Fruit fly (Drosophila melanogaster) whole organism, pupa: ENCODE measurements around the gene Snoo.

ENCODE experiments used
- CG10348 ChIP-seq: fragments of 200-800 bp; sonication (Bioruptor generic); IDR thresholded peaks from 2 replicates; pipeline ENCODE4 v1.3.6; 2022; ENCODE audit warnings: missing biosample characterization, missing genetic modification characterization
- CG12605 ChIP-seq: fragments of 200-800 bp; sonication (Bioruptor generic); IDR thresholded peaks from 2 replicates; pipeline ENCODE4 v1.3.6; 2022; ENCODE audit warnings: missing biosample characterization, missing genetic modification characterization
- CG13204 ChIP-seq: fragments of 200-800 bp; sonication (Bioruptor generic); optimal IDR thresholded peaks from 2 replicates; lab custom pipeline; 2018; ENCODE audit warnings: missing biosample characterization, mild to moderate bottlenecking, missing genetic modification characterization, moderate library complexity
- CG14655 ChIP-seq: fragments of 200-800 bp; sonication (Bioruptor generic); optimal IDR thresholded peaks from 3 replicates; lab custom pipeline; 2017; ENCODE audit warnings: mild to moderate bottlenecking, missing biosample characterization, missing genetic modification reagents, missing genetic modification characterization
- CG15710 ChIP-seq: fragments of 200-800 bp; sonication (Bioruptor generic); optimal IDR thresholded peaks from 2 replicates; lab custom pipeline; 2018; ENCODE audit warnings: missing biosample characterization, mild to moderate bottlenecking, missing genetic modification characterization, moderate library complexity
- CG17806 ChIP-seq: fragments of 200-800 bp; sonication (Bioruptor generic); optimal IDR thresholded peaks from 2 replicates; lab custom pipeline; 2018; ENCODE audit warnings: missing biosample characterization, mild to moderate bottlenecking, missing genetic modification characterization, moderate library complexity
- CG32121 ChIP-seq: fragments of 200-800 bp; sonication (Bioruptor generic); IDR thresholded peaks from 2 replicates; pipeline ENCODE4 v1.3.6; 2022; ENCODE audit warnings: missing biosample characterization, missing genetic modification characterization
- CG34367 ChIP-seq: fragments of 200-800 bp; sonication (Bioruptor generic); optimal IDR thresholded peaks from 2 replicates; lab custom pipeline; 2018; ENCODE audit warnings: missing biosample characterization, mild to moderate bottlenecking, missing genetic modification characterization
- CG4496 ChIP-seq: fragments of 200-800 bp; sonication (Bioruptor generic); IDR thresholded peaks from 3 replicates; pipeline ENCODE4 v1.3.6; 2022; ENCODE audit warnings: missing biosample characterization, missing genetic modification characterization
- CG8159 ChIP-seq: fragments of 200-800 bp; sonication (Bioruptor generic); optimal IDR thresholded peaks from 3 replicates; lab custom pipeline; 2018; ENCODE audit warnings: missing biosample characterization, mild to moderate bottlenecking, missing genetic modification characterization, moderate library complexity
- CG8301 ChIP-seq: fragments of 200-800 bp; sonication (Bioruptor generic); optimal IDR thresholded peaks from 2 replicates; lab custom pipeline; 2018; ENCODE audit warnings: missing biosample characterization, mild to moderate bottlenecking, missing genetic modification characterization
- CG9948 ChIP-seq: fragments of 200-800 bp; sonication (Bioruptor generic); optimal IDR thresholded peaks from 2 replicates; lab custom pipeline; 2018; ENCODE audit warnings: missing biosample characterization, mild to moderate bottlenecking, missing genetic modification characterization, moderate library complexity
- D1 ChIP-seq: fragments of 200-800 bp; sonication (Bioruptor generic); optimal IDR thresholded peaks from 2 replicates; lab custom pipeline; 2018; ENCODE audit warnings: missing biosample characterization, mild to moderate bottlenecking, missing genetic modification characterization, moderate library complexity
- EcR ChIP-seq: fragments of 200-800 bp; sonication (Bioruptor generic); optimal IDR thresholded peaks from 3 replicates; lab custom pipeline; 2019; ENCODE audit warnings: missing biosample characterization, missing genetic modification characterization, mild to moderate bottlenecking, moderate library complexity, missing genetic modification reagents
- Ets98B ChIP-seq: fragments of 200-800 bp; sonication (Bioruptor generic); IDR thresholded peaks from 2 replicates; pipeline ENCODE4 v1.3.6; 2022; ENCODE audit warnings: missing biosample characterization, missing genetic modification characterization
- Pif1A ChIP-seq: fragments of 200-800 bp; sonication (Bioruptor generic); optimal IDR thresholded peaks from 3 replicates; lab custom pipeline; 2016; ENCODE audit warnings: missing biosample characterization, missing genetic modification characterization
- Pif1B ChIP-seq: fragments of 200-800 bp; sonication (Bioruptor generic); optimal IDR thresholded peaks from 3 replicates; lab custom pipeline; 2016; ENCODE audit warnings: missing biosample characterization, missing genetic modification characterization
- Snoo ChIP-seq: fragments of 200-800 bp; sonication (Bioruptor generic); optimal IDR thresholded peaks from 3 replicates; lab custom pipeline; 2017; ENCODE audit warnings: missing biosample characterization, mild to moderate bottlenecking, missing genetic modification characterization, inconsistent platforms
- fd96Ca ChIP-seq: fragments of 200-800 bp; sonication (Bioruptor generic); IDR thresholded peaks from 3 replicates; pipeline ENCODE4 v1.3.6; 2022; ENCODE audit warnings: missing biosample characterization, missing genetic modification characterization
- gl ChIP-seq: fragments of 200-800 bp; sonication (Bioruptor generic); optimal IDR thresholded peaks from 2 replicates; lab custom pipeline; 2018; ENCODE audit warnings: missing biosample characterization, mild to moderate bottlenecking, missing genetic modification characterization
- rn ChIP-seq: fragments of 200-800 bp; sonication (Bioruptor generic); IDR thresholded peaks from 2 replicates; pipeline ENCODE4 v1.3.6; 2022; ENCODE audit warnings: missing biosample characterization, missing genetic modification characterization

Snoo gene

dm6 chr2L:7887333-7887732, 96.7 kb downstream of the Snoo start, which contains the start of gene CG7102:
Gene CG7102, minus strand, starts transcription at chr2L:7887513.
- TF ChIP-seq CG13204 (GFP tag; lab: Kevin White, UChicago) (no peak), rn (GFP tag; lab: Robert Waterston, UW) (no peak), D1 (tag; lab: Kevin White, UChicago) (no peak), CG34367 (tag; lab: Kevin White, UChicago) (no peak), CG8301 (tag; lab: Kevin White, UChicago) (no peak), CG32121 (GFP tag; lab: Robert Waterston, UW) (no peak), CG10348 (GFP tag; lab: Robert Waterston, UW) (no peak)

dm6 chr2L:7885952-7886351, 98.0 kb downstream of the Snoo start:
- no peak for TF ChIP-seq CG10348 (GFP tag; lab: Robert Waterston, UW)
- TF ChIP-seq CG34367 (tag; lab: Kevin White, UChicago) = no peak
- TF ChIP-seq CG12605 (GFP tag; lab: Robert Waterston, UW) = no peak
- TF ChIP-seq CG32121 (GFP tag; lab: Robert Waterston, UW) = no peak
- no peak for TF ChIP-seq gl
- TF ChIP-seq EcR (GFP tag; lab: Kevin White, UChicago) = no peak
- no peak for TF ChIP-seq CG14655 (GFP tag; lab: Kevin White, UChicago)
- no peak for TF ChIP-seq CG17806 (tag; lab: Kevin White, UChicago)
- no peak for TF ChIP-seq CG13204 (GFP tag; lab: Kevin White, UChicago)
- TF ChIP-seq Pif1B (GFP tag; lab: Kevin White, UChicago) = no peak

- TF ChIP-seq CG15710 (tag; lab: Kevin White, UChicago) (no peak), CG12605 (GFP tag; lab: Robert Waterston, UW) (no peak), CG8301 (tag; lab: Kevin White, UChicago) (no peak), EcR (GFP tag; lab: Kevin White, UChicago) (no peak), Ets98B (GFP tag; lab: Robert Waterston, UW) (no peak), CG34367 (tag; lab: Kevin White, UChicago) (no peak), CG32121 (GFP tag; lab: Robert Waterston, UW) (no peak), fd96Ca (no peak), gl (no peak), D1 (tag; lab: Kevin White, UChicago) (no peak), CG14655 (GFP tag; lab: Kevin White, UChicago) (no peak)
- TF ChIP-seq, all 21 proteins: peak for 0
Observed at dm6 chr2L:7885271-7885670, 98.7 kb downstream of the Snoo start, which contains the start of the genes SmE and CG34132. Gene SmE, minus strand, starts transcription at chr2L:7885450. Gene CG34132, plus strand, starts transcription at chr2L:7885503.

- TF ChIP-seq Pif1B (GFP tag; lab: Kevin White, UChicago) (no peak), gl (peak; percentile 70), Pif1A (GFP tag; lab: Kevin White, UChicago) (no peak), CG10348 (GFP tag; lab: Robert Waterston, UW) (no peak), EcR (GFP tag; lab: Kevin White, UChicago) (peak; percentile 74), CG17806 (tag; lab: Kevin White, UChicago) (no peak), CG13204 (GFP tag; lab: Kevin White, UChicago) (no peak), CG9948 (no peak), Snoo (tag; lab: Kevin White, UChicago) (no peak), CG12605 (GFP tag; lab: Robert Waterston, UW) (0 out of 2 replicates have a peak, but pooled peaks have one; percentile 14), fd96Ca (0 out of 3 replicates have a peak, but pooled peaks have one; percentile 20), CG34367 (tag; lab: Kevin White, UChicago) (no peak), CG8159 (tag; lab: Kevin White, UChicago) (no peak), CG32121 (GFP tag; lab: Robert Waterston, UW) (no peak), CG14655 (GFP tag; lab: Kevin White, UChicago) (no peak), CG8301 (tag; lab: Kevin White, UChicago) (no peak), Ets98B (GFP tag; lab: Robert Waterston, UW) (no peak; the same call in 1 of the 2 replicates), CG4496 (GFP tag; lab: Robert Waterston, UW) (peak; percentile 47; the same call in 1 of the 3 replicates), D1 (tag; lab: Kevin White, UChicago) (no peak), rn (GFP tag; lab: Robert Waterston, UW) (no peak), CG15710 (tag; lab: Kevin White, UChicago) (no peak)
Observed at dm6 chr2L:7880458-7880857, 103.5 kb downstream of the Snoo start.

- peak; percentile 87 for TF ChIP-seq CG13204 (GFP tag; lab: Kevin White, UChicago)
- peak; percentile 75 for TF ChIP-seq CG34367 (tag; lab: Kevin White, UChicago)
- TF ChIP-seq Snoo (tag; lab: Kevin White, UChicago) = peak; percentile 65
- TF ChIP-seq Pif1A (GFP tag; lab: Kevin White, UChicago) = peak; percentile 74
- TF ChIP-seq rn (GFP tag; lab: Robert Waterston, UW) = peak; percentile 54; the same call in 1 of the 2 replicates
- peak; percentile 83 for TF ChIP-seq CG4496 (GFP tag; lab: Robert Waterston, UW)
- peak; percentile 64 for TF ChIP-seq CG32121 (GFP tag; lab: Robert Waterston, UW)
- peak; percentile 51 for TF ChIP-seq EcR (GFP tag; lab: Kevin White, UChicago)
- TF ChIP-seq CG8301 (tag; lab: Kevin White, UChicago) = no peak
- TF ChIP-seq CG12605 (GFP tag; lab: Robert Waterston, UW) = peak; percentile 87
- peak; percentile 38 for TF ChIP-seq CG9948
- TF ChIP-seq CG15710 (tag; lab: Kevin White, UChicago) = peak; percentile 68
- peak; percentile 5 for TF ChIP-seq CG14655 (GFP tag; lab: Kevin White, UChicago)
- TF ChIP-seq CG8159 (tag; lab: Kevin White, UChicago) = peak; percentile 69
- peak; percentile 61 for TF ChIP-seq Pif1B (GFP tag; lab: Kevin White, UChicago)
- peak; percentile 55; the same call in 1 of the 3 replicates for TF ChIP-seq fd96Ca
- TF ChIP-seq gl = peak; percentile 91
- TF ChIP-seq D1 (tag; lab: Kevin White, UChicago) = no peak
- peak; percentile 61 for TF ChIP-seq CG17806 (tag; lab: Kevin White, UChicago)
- TF ChIP-seq CG10348 (GFP tag; lab: Robert Waterston, UW) = no peak
- peak; percentile 81 for TF ChIP-seq Ets98B (GFP tag; lab: Robert Waterston, UW)
Observed at dm6 chr2L:7879292-7879894, 104.6 kb downstream of the Snoo start, which contains the start of gene spz3. Gene spz3, minus strand, starts transcription at chr2L:7879552.
